Fruit fly (Drosophila melanogaster) whole organism, pupa: ENCODE data around the gene tna.
A peak's percentile ranks its signal among the peaks of the same experiment; 100 is the strongest.

Experiments
- CG10348 ChIP-seq: fragments of 200-800 bp; sonication (Bioruptor generic); IDR thresholded peaks from 2 replicates; pipeline ENCODE4 v1.3.6; 2022; ENCODE audit warnings: missing biosample characterization, missing genetic modification characterization
- CG12605 ChIP-seq: fragments of 200-800 bp; sonication (Bioruptor generic); IDR thresholded peaks from 2 replicates; pipeline ENCODE4 v1.3.6; 2022; ENCODE audit warnings: missing biosample characterization, missing genetic modification characterization
- CG13204 ChIP-seq: fragments of 200-800 bp; sonication (Bioruptor generic); optimal IDR thresholded peaks from 2 replicates; lab custom pipeline; 2018; ENCODE audit warnings: missing biosample characterization, mild to moderate bottlenecking, missing genetic modification characterization, moderate library complexity
- CG14655 ChIP-seq: fragments of 200-800 bp; sonication (Bioruptor generic); optimal IDR thresholded peaks from 3 replicates; lab custom pipeline; 2017; ENCODE audit warnings: mild to moderate bottlenecking, missing biosample characterization, missing genetic modification reagents, missing genetic modification characterization
- CG15710 ChIP-seq: fragments of 200-800 bp; sonication (Bioruptor generic); optimal IDR thresholded peaks from 2 replicates; lab custom pipeline; 2018; ENCODE audit warnings: missing biosample characterization, mild to moderate bottlenecking, missing genetic modification characterization, moderate library complexity
- CG17806 ChIP-seq: fragments of 200-800 bp; sonication (Bioruptor generic); optimal IDR thresholded peaks from 2 replicates; lab custom pipeline; 2018; ENCODE audit warnings: missing biosample characterization, mild to moderate bottlenecking, missing genetic modification characterization, moderate library complexity
- CG32121 ChIP-seq: fragments of 200-800 bp; sonication (Bioruptor generic); IDR thresholded peaks from 2 replicates; pipeline ENCODE4 v1.3.6; 2022; ENCODE audit warnings: missing biosample characterization, missing genetic modification characterization
- CG34367 ChIP-seq: fragments of 200-800 bp; sonication (Bioruptor generic); optimal IDR thresholded peaks from 2 replicates; lab custom pipeline; 2018; ENCODE audit warnings: missing biosample characterization, mild to moderate bottlenecking, missing genetic modification characterization
- CG4496 ChIP-seq: fragments of 200-800 bp; sonication (Bioruptor generic); IDR thresholded peaks from 3 replicates; pipeline ENCODE4 v1.3.6; 2022; ENCODE audit warnings: missing biosample characterization, missing genetic modification characterization
- CG8159 ChIP-seq: fragments of 200-800 bp; sonication (Bioruptor generic); optimal IDR thresholded peaks from 3 replicates; lab custom pipeline; 2018; ENCODE audit warnings: missing biosample characterization, mild to moderate bottlenecking, missing genetic modification characterization, moderate library complexity
- CG8301 ChIP-seq: fragments of 200-800 bp; sonication (Bioruptor generic); optimal IDR thresholded peaks from 2 replicates; lab custom pipeline; 2018; ENCODE audit warnings: missing biosample characterization, mild to moderate bottlenecking, missing genetic modification characterization
- CG9948 ChIP-seq: fragments of 200-800 bp; sonication (Bioruptor generic); optimal IDR thresholded peaks from 2 replicates; lab custom pipeline; 2018; ENCODE audit warnings: missing biosample characterization, mild to moderate bottlenecking, missing genetic modification characterization, moderate library complexity
- D1 ChIP-seq: fragments of 200-800 bp; sonication (Bioruptor generic); optimal IDR thresholded peaks from 2 replicates; lab custom pipeline; 2018; ENCODE audit warnings: missing biosample characterization, mild to moderate bottlenecking, missing genetic modification characterization, moderate library complexity
- EcR ChIP-seq: fragments of 200-800 bp; sonication (Bioruptor generic); optimal IDR thresholded peaks from 3 replicates; lab custom pipeline; 2019; ENCODE audit warnings: missing biosample characterization, missing genetic modification characterization, mild to moderate bottlenecking, moderate library complexity, missing genetic modification reagents
- Ets98B ChIP-seq: fragments of 200-800 bp; sonication (Bioruptor generic); IDR thresholded peaks from 2 replicates; pipeline ENCODE4 v1.3.6; 2022; ENCODE audit warnings: missing biosample characterization, missing genetic modification characterization
- Pif1A ChIP-seq: fragments of 200-800 bp; sonication (Bioruptor generic); optimal IDR thresholded peaks from 3 replicates; lab custom pipeline; 2016; ENCODE audit warnings: missing biosample characterization, missing genetic modification characterization
- Pif1B ChIP-seq: fragments of 200-800 bp; sonication (Bioruptor generic); optimal IDR thresholded peaks from 3 replicates; lab custom pipeline; 2016; ENCODE audit warnings: missing biosample characterization, missing genetic modification characterization
- Snoo ChIP-seq: fragments of 200-800 bp; sonication (Bioruptor generic); optimal IDR thresholded peaks from 3 replicates; lab custom pipeline; 2017; ENCODE audit warnings: missing biosample characterization, mild to moderate bottlenecking, missing genetic modification characterization, inconsistent platforms
- fd96Ca ChIP-seq: fragments of 200-800 bp; sonication (Bioruptor generic); IDR thresholded peaks from 3 replicates; pipeline ENCODE4 v1.3.6; 2022; ENCODE audit warnings: missing biosample characterization, missing genetic modification characterization
- gl ChIP-seq: fragments of 200-800 bp; sonication (Bioruptor generic); optimal IDR thresholded peaks from 2 replicates; lab custom pipeline; 2018; ENCODE audit warnings: missing biosample characterization, mild to moderate bottlenecking, missing genetic modification characterization
- rn ChIP-seq: fragments of 200-800 bp; sonication (Bioruptor generic); IDR thresholded peaks from 2 replicates; pipeline ENCODE4 v1.3.6; 2022; ENCODE audit warnings: missing biosample characterization, missing genetic modification characterization

tna gene

dm6 chr3L:10795911-10796310 is 39.4 kb upstream of the tna start:
- TF ChIP-seq fd96Ca (GFP tag; lab: Robert Waterston, UW): no peak
- TF ChIP-seq EcR (GFP tag; lab: Kevin White, UChicago): no peak
- no peak for TF ChIP-seq CG34367
- TF ChIP-seq CG4496 (GFP tag; lab: Robert Waterston, UW): no peak
- TF ChIP-seq Snoo: no peak
- TF ChIP-seq Pif1A (GFP tag; lab: Kevin White, UChicago): no peak
- TF ChIP-seq gl (tag; lab: Kevin White, UChicago): no peak
- peak; percentile 34 for TF ChIP-seq CG8301
- TF ChIP-seq CG32121 (GFP tag; lab: Robert Waterston, UW): peak; percentile 52; the same call in 1 of the 2 replicates
- TF ChIP-seq, all 21 proteins: peak for 2

dm6 chr3L:10799988-10800387 is 35.3 kb upstream of the tna start:
- TF ChIP-seq CG34367 (peak; percentile 11), CG8159 (tag; lab: Kevin White, UChicago) (peak; percentile 45), Ets98B (GFP tag; lab: Robert Waterston, UW) (no peak), CG9948 (tag; lab: Kevin White, UChicago) (no peak), CG17806 (tag; lab: Kevin White, UChicago) (peak; percentile 27), gl (tag; lab: Kevin White, UChicago) (no peak), CG32121 (GFP tag; lab: Robert Waterston, UW) (peak; percentile 32; the same call in 1 of the 2 replicates), Pif1A (GFP tag; lab: Kevin White, UChicago) (peak; percentile 10), Snoo (peak; percentile 44), CG13204 (GFP tag; lab: Kevin White, UChicago) (no peak), CG4496 (GFP tag; lab: Robert Waterston, UW) (no peak), CG15710 (peak; percentile 9)

- TF ChIP-seq CG15710 (no peak), Pif1B (GFP tag; lab: Kevin White, UChicago) (no peak), Pif1A (GFP tag; lab: Kevin White, UChicago) (no peak), rn (GFP tag; lab: Robert Waterston, UW) (no peak), gl (tag; lab: Kevin White, UChicago) (no peak)
Measured at dm6 chr3L:10801140-10801646, 34.1 kb upstream of the tna start, which contains the start of gene CG12523. Gene CG12523 (plus strand): TSS chr3L:10801190.

dm6 chr3L:10803124-10803523 is 32.2 kb upstream of the tna start:
- TF ChIP-seq rn (GFP tag; lab: Robert Waterston, UW): no peak
- no peak for TF ChIP-seq CG12605 (GFP tag; lab: Robert Waterston, UW)
- TF ChIP-seq Pif1A (GFP tag; lab: Kevin White, UChicago): no peak
- TF ChIP-seq gl (tag; lab: Kevin White, UChicago): no peak

DNA sequence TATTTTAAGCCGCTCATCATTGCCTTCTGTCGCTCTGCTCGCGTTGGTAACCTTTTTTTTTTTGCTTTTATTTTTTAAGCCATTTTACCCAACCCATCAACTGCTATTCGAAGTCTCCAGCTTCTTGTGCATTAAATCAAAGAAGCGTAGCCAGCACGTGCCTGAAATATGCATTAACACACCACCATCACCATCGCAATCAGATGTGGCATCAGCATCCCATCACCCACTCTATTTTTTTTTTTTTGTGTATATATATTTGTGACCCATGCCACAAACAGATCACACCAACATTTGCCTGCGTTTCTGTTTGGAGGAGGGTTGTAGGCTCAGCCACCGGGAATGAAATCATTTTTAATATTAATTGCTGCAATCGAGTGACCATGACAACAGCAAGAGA is 26.3 kb upstream of the tna start:
- TF ChIP-seq CG14655 (GFP tag; lab: Kevin White, UChicago) (no peak), CG12605 (GFP tag; lab: Robert Waterston, UW) (no peak), Ets98B (GFP tag; lab: Robert Waterston, UW) (no peak), fd96Ca (GFP tag; lab: Robert Waterston, UW) (no peak), CG15710 (no peak), EcR (GFP tag; lab: Kevin White, UChicago) (no peak), D1 (tag; lab: Kevin White, UChicago) (no peak), CG34367 (no peak), CG10348 (no peak), CG9948 (tag; lab: Kevin White, UChicago) (no peak), CG13204 (GFP tag; lab: Kevin White, UChicago) (no peak), CG8159 (tag; lab: Kevin White, UChicago) (no peak), Snoo (no peak), CG32121 (GFP tag; lab: Robert Waterston, UW) (no peak), CG8301 (no peak), rn (GFP tag; lab: Robert Waterston, UW) (no peak), gl (tag; lab: Kevin White, UChicago) (no peak), Pif1A (GFP tag; lab: Kevin White, UChicago) (no peak)

dm6 chr3L:10810539-10811443 is 24.5 kb upstream of the tna start:
- TF ChIP-seq CG34367 (peak; percentile 19), Ets98B (GFP tag; lab: Robert Waterston, UW) (no peak), CG13204 (GFP tag; lab: Kevin White, UChicago) (no peak), CG10348 (no peak), Snoo (peak; percentile 18), CG32121 (GFP tag; lab: Robert Waterston, UW) (peak; percentile 38; the same call in 1 of the 2 replicates), EcR (GFP tag; lab: Kevin White, UChicago) (no peak), D1 (tag; lab: Kevin White, UChicago) (no peak), CG8159 (tag; lab: Kevin White, UChicago) (peak; percentile 70), rn (GFP tag; lab: Robert Waterston, UW) (no peak), CG8301 (peak; percentile 33), CG4496 (GFP tag; lab: Robert Waterston, UW) (peak; percentile 52; the same call in 2 of the 3 replicates), CG15710 (peak; percentile 47), fd96Ca (GFP tag; lab: Robert Waterston, UW) (no peak), CG17806 (tag; lab: Kevin White, UChicago) (peak; percentile 57), CG12605 (GFP tag; lab: Robert Waterston, UW) (no peak), gl (tag; lab: Kevin White, UChicago) (no peak), CG14655 (GFP tag; lab: Kevin White, UChicago) (peak; percentile 18), CG9948 (tag; lab: Kevin White, UChicago) (peak; percentile 41), Pif1B (GFP tag; lab: Kevin White, UChicago) (no peak), Pif1A (GFP tag; lab: Kevin White, UChicago) (peak; percentile 38)
